Fruit fly (Drosophila melanogaster): Measurements from ENCODE around the gene ppk10.

Gene ppk10

DNA sequence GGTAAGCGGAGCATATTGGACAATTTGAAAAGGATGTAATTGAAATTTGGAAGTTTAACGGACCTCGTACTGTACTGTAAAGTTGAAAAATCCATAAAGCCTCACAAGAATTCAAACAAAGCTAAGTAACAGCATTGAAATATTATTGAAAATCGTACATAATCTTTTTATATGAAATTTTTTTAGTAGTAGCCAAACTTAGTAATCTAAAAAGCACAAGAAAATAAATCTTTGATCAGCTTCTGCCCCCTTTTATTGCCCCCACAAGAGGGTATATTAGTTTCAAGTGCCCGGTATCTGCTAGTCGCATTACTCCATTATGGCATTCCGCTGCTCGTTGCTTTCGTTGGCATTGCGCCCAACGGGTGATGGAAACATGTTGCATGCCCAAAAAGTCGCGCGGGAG lies 14.7 kb upstream of the ppk10 start (continued):
- TF ChIP-seq Hmx (GFP tag; optimal IDR thresholded peaks at IDR 0.05): no peak
- no peak for TF ChIP-seq CG6791 (GFP tag; IDR thresholded peaks at IDR 0.05; ENCODE audit: partially characterized antibody)
- no peak for TF ChIP-seq amos (GFP tag; IDR thresholded peaks at IDR 0.05; ENCODE audit: partially characterized antibody)
- no peak for TF ChIP-seq sens-2 (GFP tag; IDR thresholded peaks at IDR 0.05)
- no peak for TF ChIP-seq nerfin-2 (GFP tag; IDR thresholded peaks at IDR 0.05; ENCODE audit: partially characterized antibody)
- no peak for TF ChIP-seq HLHmδ (GFP tag; optimal IDR thresholded peaks at IDR 0.05)
- no peak for TF ChIP-seq ken (GFP tag; IDR thresholded peaks at IDR 0.05)
- TF ChIP-seq CG30403 (GFP tag; optimal IDR thresholded peaks at IDR 0.05): peak; percentile 75
- TF ChIP-seq CHES-1-like (GFP tag; optimal IDR thresholded peaks at IDR 0.05): no peak
- no peak for TF ChIP-seq CG11456 (GFP tag; IDR thresholded peaks at IDR 0.05)
- peak; percentile 74 for TF ChIP-seq CG17359 (tag; optimal IDR thresholded peaks at IDR 0.05)
- TF ChIP-seq NFAT (GFP tag; IDR thresholded peaks at IDR 0.05): peak; percentile 14; the same call in 1 of the 2 replicates
- no peak for TF ChIP-seq CG3995 (GFP tag; optimal IDR thresholded peaks at IDR 0.05)
- TF ChIP-seq org-1 (GFP tag; optimal IDR thresholded peaks at IDR 0.05): peak; percentile 51
- no peak for TF ChIP-seq CG14441 (GFP tag; IDR thresholded peaks at IDR 0.05)
- no peak for TF ChIP-seq pita (GFP tag; optimal IDR thresholded peaks at IDR 0.05)
- no peak for TF ChIP-seq CG2678 (tag; optimal IDR thresholded peaks at IDR 0.05)
- no peak for TF ChIP-seq fd102C (GFP tag; optimal IDR thresholded peaks at IDR 0.05)
- TF ChIP-seq CG9932 (GFP tag; IDR thresholded peaks at IDR 0.05): no peak
- TF ChIP-seq sisA (GFP tag; IDR thresholded peaks at IDR 0.05): peak; percentile 54; the same call in 1 of the 2 replicates
- TF ChIP-seq CG1529 (GFP tag; optimal IDR thresholded peaks at IDR 0.05): peak; percentile 67
- peak; percentile 46 for TF ChIP-seq BtbVII (GFP tag; optimal IDR thresholded peaks at IDR 0.05)
- TF ChIP-seq z (GFP tag; IDR thresholded peaks at IDR 0.05): no peak
- peak; percentile 15 for TF ChIP-seq Usf (GFP tag; optimal IDR thresholded peaks at IDR 0.05)
- no peak for TF ChIP-seq CG10321 (GFP tag; IDR thresholded peaks at IDR 0.05)
- TF ChIP-seq hth (optimal IDR thresholded peaks at IDR 0.05): no peak
- TF ChIP-seq Hand (GFP tag; optimal IDR thresholded peaks at IDR 0.05): no peak
- no peak for TF ChIP-seq dati (GFP tag; IDR thresholded peaks at IDR 0.05)
- TF ChIP-seq Nf-YC (tag; optimal IDR thresholded peaks at IDR 0.05): no peak
- TF ChIP-seq Oaz (GFP tag; IDR thresholded peaks at IDR 0.05): peak; percentile 31; the same call in 1 of the 2 replicates
- TF ChIP-seq Ets97D (GFP tag; optimal IDR thresholded peaks at IDR 0.05): peak; percentile 4
- TF ChIP-seq NC2β (GFP tag; optimal IDR thresholded peaks at IDR 0.05): peak; percentile 6
- TF ChIP-seq CG4820 (GFP tag; optimal IDR thresholded peaks at IDR 0.05): peak; percentile 68
- no peak for TF ChIP-seq Bgb (GFP tag; IDR thresholded peaks at IDR 0.05; ENCODE audit: partially characterized antibody)
- peak; percentile 59; the same call in 2 of the 3 replicates for TF ChIP-seq zfh1 (GFP tag; IDR thresholded peaks at IDR 0.05)
- TF ChIP-seq sr (GFP tag; IDR thresholded peaks at IDR 0.05): no peak
- TF ChIP-seq dysf (GFP tag; IDR thresholded peaks at IDR 0.05): peak; percentile 76
- TF ChIP-seq bab2 (GFP tag; optimal IDR thresholded peaks at IDR 0.05): peak; percentile 27
- no peak for TF ChIP-seq CG7928 (GFP tag; optimal IDR thresholded peaks at IDR 0.05)
- TF ChIP-seq salm (tag; optimal IDR thresholded peaks at IDR 0.05): no peak
- TF ChIP-seq tup (GFP tag; optimal IDR thresholded peaks at IDR 0.05): no peak
- TF ChIP-seq CG18011 (GFP tag; optimal IDR thresholded peaks at IDR 0.05): no peak
- TF ChIP-seq gt (GFP tag; IDR thresholded peaks at IDR 0.05): no peak
- 0 out of 2 replicates have a peak, but pooled peaks have one; percentile 20 for TF ChIP-seq ranshi (GFP tag; IDR thresholded peaks at IDR 0.05)
- no peak for TF ChIP-seq ato (GFP tag; IDR thresholded peaks at IDR 0.05; ENCODE audit: partially characterized antibody)
- TF ChIP-seq Sox100B (GFP tag; optimal IDR thresholded peaks at IDR 0.05): peak; percentile 82
- peak in 1 of 2 experiments; percentile 87 for TF ChIP-seq eve (GFP tag; optimal IDR thresholded peaks at IDR 0.05)
- TF ChIP-seq Dek (tag; optimal IDR thresholded peaks at IDR 0.05): no peak
- TF ChIP-seq CG32532 (GFP tag; IDR thresholded peaks at IDR 0.05): no peak; the same call in 1 of the 2 replicates
- peak; percentile 1 for TF ChIP-seq en (GFP tag; optimal IDR thresholded peaks at IDR 0.05)
- TF ChIP-seq CG31441 (GFP tag; IDR thresholded peaks at IDR 0.05): peak; percentile 78
- no peak for TF ChIP-seq Kr (GFP tag; optimal IDR thresholded peaks at IDR 0.05)

Data from whole organism, embryonic.